Worm (Caenorhabditis elegans) whole organism, L1 larva: ENCODE data around the gene B0507.1.

Experiments
- C04F5.9 ChIP-seq: sonication (generic microtip); optimal IDR thresholded peaks from 2 replicates; lab custom pipeline; 2016; ENCODE audit warnings: missing genetic modification characterization, missing compliant biosample characterization
- C34B4.2 ChIP-seq: sonication (generic microtip); optimal IDR thresholded peaks from 2 replicates; lab custom pipeline; 2017; ENCODE audit warnings: mild to moderate bottlenecking, missing genetic modification characterization, missing compliant biosample characterization
- Y116A8C.19 ChIP-seq: sonication (generic microtip); optimal IDR thresholded peaks from 2 replicates; lab custom pipeline; 2016; ENCODE audit warnings: missing compliant biosample characterization, missing genetic modification characterization, borderline replicate concordance
- aha-1 ChIP-seq: fragments of 150-350 bp; optimal IDR thresholded peaks from 2 replicates; lab custom pipeline; 2014; ENCODE audit warnings: missing biosample characterization, missing genetic modification characterization
- aly-2 ChIP-seq: fragments of 150-350 bp; optimal IDR thresholded peaks from 2 replicates; lab custom pipeline; 2014; ENCODE audit warnings: missing biosample characterization, missing genetic modification characterization
- ama-1 ChIP-seq: fragments of 150-350 bp; optimal IDR thresholded peaks from 2 replicates; lab custom pipeline; 2014
- ceh-63 ChIP-seq: fragments of 200-800 bp; sonication (Bioruptor generic); optimal IDR thresholded peaks from 2 replicates; lab custom pipeline; 2018; ENCODE audit warnings: mild to moderate bottlenecking, missing genetic modification characterization, missing compliant biosample characterization
- ceh-88 ChIP-seq: fragments of 200-800 bp; sonication (Bioruptor generic); IDR thresholded peaks from 2 replicates; pipeline ENCODE4 v1.3.6; 2022; ENCODE audit warnings: missing genetic modification characterization, missing compliant biosample characterization
- dpl-1 ChIP-seq, 3 experiments: fragments of 150-350 bp in 2 of 3; sonication (generic microtip) in 1 of 3; optimal IDR thresholded peaks; 2 replicates each; lab custom pipeline; 2014 to 2017; ENCODE audit warnings: missing biosample characterization in 3 of 3, missing genetic modification characterization in 3 of 3, missing genetic modification reagents in 3 of 3
- efl-1 ChIP-seq, 4 experiments: fragments of 150-350 bp; optimal IDR thresholded peaks in 3 of 4; peaks in 1 of 4; 1 replicate in 1 of 4; 2 replicates in 3 of 4; lab custom pipeline; 2014; ENCODE audit warnings: missing biosample characterization in 2 of 4, missing genetic modification characterization in 2 of 4, missing genetic modification reagents in 2 of 4
- efl-3 ChIP-seq: fragments of 200-800 bp; sonication (Bioruptor generic); optimal IDR thresholded peaks from 2 replicates; lab custom pipeline; 2018; ENCODE audit warnings: mild to moderate bottlenecking, missing genetic modification characterization, missing compliant biosample characterization
- elt-2 ChIP-seq: sonication (generic microtip); optimal IDR thresholded peaks from 2 replicates; lab custom pipeline; 2016; ENCODE audit warnings: missing genetic modification characterization, mild to moderate bottlenecking, inconsistent platforms, missing compliant biosample characterization, missing genetic modification reagents
- elt-3 ChIP-seq, 6 experiments: fragments of 150-350 bp in 1 of 6; sonication (generic microtip); optimal IDR thresholded peaks; 2 replicates each; lab custom pipeline; 2017 to 2018; ENCODE audit warnings: missing biosample characterization in 6 of 6, missing genetic modification characterization in 6 of 6, inconsistent platforms in 1 of 6
- fkh-10 ChIP-seq: sonication (generic microtip); optimal IDR thresholded peaks from 2 replicates; lab custom pipeline; 2017; ENCODE audit warnings: missing biosample characterization, missing genetic modification reagents, missing genetic modification characterization
- fos-1 ChIP-seq: fragments of 150-350 bp; optimal IDR thresholded peaks from 2 replicates; lab custom pipeline; 2014; ENCODE audit warnings: missing biosample characterization, missing genetic modification characterization
- hlh-4 ChIP-seq: sonication (generic microtip); optimal IDR thresholded peaks from 2 replicates; lab custom pipeline; 2016; ENCODE audit warnings: mild to moderate bottlenecking, missing genetic modification characterization, missing compliant biosample characterization
- hpl-2 ChIP-seq: fragments of 150-350 bp; optimal IDR thresholded peaks from 2 replicates; lab custom pipeline; 2014; ENCODE audit warnings: missing biosample characterization, missing genetic modification reagents, missing genetic modification characterization
- jun-1 ChIP-seq: fragments of 150-350 bp; optimal IDR thresholded peaks from 2 replicates; lab custom pipeline; 2014; ENCODE audit warnings: missing biosample characterization, missing genetic modification reagents, missing genetic modification characterization
- lin-14 ChIP-seq: fragments of 200-800 bp; sonication (Bioruptor generic); optimal IDR thresholded peaks from 2 replicates; lab custom pipeline; 2018; ENCODE audit warnings: mild to moderate bottlenecking, missing genetic modification characterization, moderate library complexity, missing compliant biosample characterization
- lin-35 ChIP-seq, 2 experiments: fragments of 150-350 bp; optimal IDR thresholded peaks; 2 replicates each; lab custom pipeline; 2014; ENCODE audit warnings: missing biosample characterization in 2 of 2, missing genetic modification characterization in 2 of 2, missing genetic modification reagents in 2 of 2
- lin-39 ChIP-seq: fragments of 150-350 bp; optimal IDR thresholded peaks from 2 replicates; lab custom pipeline; 2014; ENCODE audit warnings: missing biosample characterization, missing genetic modification reagents, missing genetic modification characterization
- lir-3 ChIP-seq: sonication (generic microtip); optimal IDR thresholded peaks from 2 replicates; lab custom pipeline; 2016; ENCODE audit warnings: mild to moderate bottlenecking, missing genetic modification characterization, moderate library complexity, missing compliant biosample characterization; ENCODE audit not compliant: poor library complexity
- mab-9 ChIP-seq: fragments of 200-800 bp; sonication (Bioruptor generic); IDR thresholded peaks from 2 replicates; pipeline ENCODE4 v1.3.6; 2022; ENCODE audit warnings: missing genetic modification reagents, missing genetic modification characterization, missing compliant biosample characterization
- mdl-1 ChIP-seq, 2 experiments: fragments of 150-350 bp; optimal IDR thresholded peaks; 2 replicates each; lab custom pipeline; 2014 to 2017; ENCODE audit warnings: missing biosample characterization in 2 of 2, missing genetic modification characterization in 2 of 2, inconsistent platforms in 1 of 2
- nhr-11 ChIP-seq: fragments of 150-350 bp; optimal IDR thresholded peaks from 2 replicates; lab custom pipeline; 2014; ENCODE audit warnings: missing biosample characterization, missing genetic modification characterization
- nhr-20 ChIP-seq: sonication (generic microtip); optimal IDR thresholded peaks from 2 replicates; lab custom pipeline; 2016; ENCODE audit warnings: mild to moderate bottlenecking, missing genetic modification characterization, missing compliant biosample characterization
- nhr-237 ChIP-seq: fragments of 150-350 bp; optimal IDR thresholded peaks from 2 replicates; lab custom pipeline; 2014; ENCODE audit warnings: missing biosample characterization, missing genetic modification characterization
- nhr-71 ChIP-seq: sonication (generic microtip); optimal IDR thresholded peaks from 2 replicates; lab custom pipeline; 2016; ENCODE audit warnings: mild to moderate bottlenecking, missing genetic modification characterization, moderate library complexity, missing compliant biosample characterization
- nhr-77 ChIP-seq: fragments of 150-350 bp; optimal IDR thresholded peaks from 2 replicates; lab custom pipeline; 2014; ENCODE audit warnings: missing biosample characterization, missing genetic modification characterization
- nhr-85 ChIP-seq: sonication (generic microtip); peaks from one replicate; lab custom pipeline; 2016; ENCODE audit warnings: missing genetic modification characterization, inconsistent platforms, missing compliant biosample characterization
- pag-3 ChIP-seq: sonication (generic microtip); optimal IDR thresholded peaks from 2 replicates; lab custom pipeline; 2017; ENCODE audit warnings: missing genetic modification characterization, mild to moderate bottlenecking, missing compliant biosample characterization, antibody characterized with exemption, borderline replicate concordance; ENCODE audit not compliant: insufficient read depth
- pax-3 ChIP-seq: fragments of 200-800 bp; sonication (Bioruptor generic); optimal IDR thresholded peaks from 2 replicates; lab custom pipeline; 2018; ENCODE audit warnings: mild to moderate bottlenecking, missing genetic modification characterization, moderate library complexity, missing compliant biosample characterization
- pqm-1 ChIP-seq: sonication (generic microtip); optimal IDR thresholded peaks from 3 replicates; lab custom pipeline; 2017; ENCODE audit warnings: missing biosample characterization, missing genetic modification characterization
- rnt-1 ChIP-seq: sonication (generic microtip); optimal IDR thresholded peaks from 2 replicates; lab custom pipeline; 2016; ENCODE audit warnings: mild to moderate bottlenecking, missing genetic modification characterization, moderate library complexity, missing compliant biosample characterization
- sox-4 ChIP-seq: sonication (generic microtip); optimal IDR thresholded peaks from 2 replicates; lab custom pipeline; 2016; ENCODE audit warnings: missing genetic modification characterization, missing compliant biosample characterization
- sptf-1 ChIP-seq: fragments of 150-350 bp; optimal IDR thresholded peaks from 2 replicates; lab custom pipeline; 2014; ENCODE audit warnings: missing biosample characterization, missing genetic modification characterization
- swsn-7 ChIP-seq: sonication (generic microtip); optimal IDR thresholded peaks from 2 replicates; lab custom pipeline; 2016; ENCODE audit warnings: missing genetic modification characterization, missing compliant biosample characterization
- tlp-1 ChIP-seq: fragments of 150-350 bp; optimal IDR thresholded peaks from 2 replicates; lab custom pipeline; 2014; ENCODE audit warnings: missing biosample characterization, missing genetic modification characterization
- unc-86 ChIP-seq: sonication (generic microtip); optimal IDR thresholded peaks from 2 replicates; lab custom pipeline; 2016; ENCODE audit warnings: missing genetic modification characterization, missing compliant biosample characterization
- unc-98 ChIP-seq: fragments of 200-800 bp; sonication (Bioruptor generic); IDR thresholded peaks from 2 replicates; pipeline ENCODE4 v1.3.6; 2022; ENCODE audit warnings: missing genetic modification characterization, missing compliant biosample characterization
- zip-4 ChIP-seq: fragments of 200-800 bp; sonication (Bioruptor generic); optimal IDR thresholded peaks from 2 replicates; lab custom pipeline; 2018; ENCODE audit warnings: mild to moderate bottlenecking, missing genetic modification characterization, moderate library complexity, missing compliant biosample characterization

The B0507.1 gene

DNA sequence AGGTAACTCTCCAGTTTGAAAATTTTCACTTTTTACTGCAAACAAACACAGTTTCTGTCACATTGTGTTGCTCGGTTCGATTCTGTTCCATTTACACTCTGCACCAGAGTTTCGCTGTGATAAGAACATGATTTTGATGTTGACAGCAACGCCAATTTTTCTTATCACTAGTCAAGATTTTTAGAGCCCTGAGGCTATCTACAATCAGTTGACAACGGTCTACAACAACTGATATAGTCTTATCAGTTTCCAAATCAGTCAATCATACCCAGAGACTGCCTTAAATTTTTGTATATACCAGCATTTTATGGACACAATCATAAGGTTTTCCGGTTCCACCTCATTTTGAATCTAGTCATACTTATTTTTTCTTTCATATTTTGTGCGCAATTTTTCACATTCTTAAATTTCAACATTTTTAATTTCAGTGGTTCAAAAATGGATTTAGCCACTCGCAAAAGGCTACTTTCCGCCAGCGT is 7.8 kb upstream of the B0507.1 start, which contains the start of gene B0507.3 (continued):
- TF ChIP-seq lir-3 (no peak), C34B4.2 (tag; lab: Kevin White, UChicago) (no peak), tlp-1 (tag; lab: Kevin White, UChicago) (peak; percentile 86), hlh-4 (tag; lab: Kevin White, UChicago) (no peak), pqm-1 (peak; percentile 96)

DNA sequence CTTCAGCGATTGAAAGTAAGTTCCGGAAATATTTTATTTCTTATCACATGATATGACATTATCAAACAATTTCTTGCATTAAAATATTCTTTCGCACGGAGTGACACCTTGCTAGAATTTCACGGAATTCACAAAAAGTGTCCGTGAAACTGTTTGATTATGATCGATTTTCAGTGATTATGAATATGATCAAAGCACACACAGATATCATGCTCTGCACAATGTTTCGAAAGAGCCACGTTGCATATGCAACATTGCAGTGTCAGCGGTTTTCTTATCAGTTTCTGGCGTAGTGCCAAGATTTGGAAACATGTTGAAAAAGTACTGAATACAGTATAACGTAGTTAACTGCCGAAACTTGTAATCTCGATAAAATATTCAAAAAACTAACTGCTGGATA is 7.2 kb upstream of the B0507.1 start:
- TF ChIP-seq nhr-20 (tag; lab: Kevin White, UChicago) (peak; percentile 44), hpl-2 (GFP tag; lab: Kevin White, UChicago) (no peak), dpl-1 (GFP tag; optimal IDR thresholded peaks at IDR 0.05; lab: Kevin White, UChicago) (no peak), swsn-7 (no peak), jun-1 (tag; lab: Kevin White, UChicago) (peak; percentile 32), efl-1 (optimal IDR thresholded peaks at IDR 0.05; lab: Kevin White, UChicago) (no peak), efl-1 (GFP tag; optimal IDR thresholded peaks at IDR 0.05 in 1 of 2; lab: Kevin White, UChicago) (no peak), pqm-1 (no peak), lin-35 (GFP tag; optimal IDR thresholded peaks at IDR 0.05; lab: Kevin White, UChicago) (peak in 1 of 2 experiments; percentile 42), lin-39 (no peak), nhr-71 (tag; lab: Kevin White, UChicago) (peak; percentile 39), mab-9 (GFP tag; lab: Robert Waterston, UW) (no peak), elt-3 (tag; optimal IDR thresholded peaks at IDR 0.05; lab: Kevin White, UChicago) (no peak), nhr-11 (tag; lab: Kevin White, UChicago) (no peak), hlh-4 (tag; lab: Kevin White, UChicago) (no peak), nhr-85 (tag; lab: Kevin White, UChicago) (no peak), tlp-1 (tag; lab: Kevin White, UChicago) (peak; percentile 15), sptf-1 (tag; lab: Kevin White, UChicago) (no peak), C34B4.2 (tag; lab: Kevin White, UChicago) (no peak), lin-14 (no peak), unc-86 (tag; lab: Kevin White, UChicago) (no peak), fos-1 (tag; lab: Kevin White, UChicago) (no peak), pag-3 (tag; lab: Kevin White, UChicago) (no peak), nhr-77 (tag; lab: Kevin White, UChicago) (no peak), aly-2 (no peak), lir-3 (no peak), unc-98 (GFP tag; lab: Robert Waterston, UW) (no peak), zip-4 (no peak), pax-3 (tag; lab: Kevin White, UChicago) (no peak), Y116A8C.19 (no peak), ama-1 (lab: Kevin White, UChicago) (no peak), C04F5.9 (tag; lab: Kevin White, UChicago) (no peak), sox-4 (tag; lab: Kevin White, UChicago) (no peak), ceh-63 (GFP tag; lab: Kevin White, UChicago) (no peak), efl-3 (GFP tag; lab: Kevin White, UChicago) (no peak), fkh-10 (GFP tag; lab: Kevin White, UChicago) (no peak), nhr-237 (tag; lab: Kevin White, UChicago) (no peak), ceh-88 (GFP tag; lab: Robert Waterston, UW) (no peak), aha-1 (no peak), rnt-1 (no peak), elt-2 (tag; lab: Kevin White, UChicago) (peak; percentile 99), mdl-1 (tag; optimal IDR thresholded peaks at IDR 0.05; lab: Kevin White, UChicago) (peak in 1 of 2 experiments; percentile 4)
